Fruit fly (Drosophila melanogaster): ENCODE results near the gene Ada.

Gene Ada

DNA sequence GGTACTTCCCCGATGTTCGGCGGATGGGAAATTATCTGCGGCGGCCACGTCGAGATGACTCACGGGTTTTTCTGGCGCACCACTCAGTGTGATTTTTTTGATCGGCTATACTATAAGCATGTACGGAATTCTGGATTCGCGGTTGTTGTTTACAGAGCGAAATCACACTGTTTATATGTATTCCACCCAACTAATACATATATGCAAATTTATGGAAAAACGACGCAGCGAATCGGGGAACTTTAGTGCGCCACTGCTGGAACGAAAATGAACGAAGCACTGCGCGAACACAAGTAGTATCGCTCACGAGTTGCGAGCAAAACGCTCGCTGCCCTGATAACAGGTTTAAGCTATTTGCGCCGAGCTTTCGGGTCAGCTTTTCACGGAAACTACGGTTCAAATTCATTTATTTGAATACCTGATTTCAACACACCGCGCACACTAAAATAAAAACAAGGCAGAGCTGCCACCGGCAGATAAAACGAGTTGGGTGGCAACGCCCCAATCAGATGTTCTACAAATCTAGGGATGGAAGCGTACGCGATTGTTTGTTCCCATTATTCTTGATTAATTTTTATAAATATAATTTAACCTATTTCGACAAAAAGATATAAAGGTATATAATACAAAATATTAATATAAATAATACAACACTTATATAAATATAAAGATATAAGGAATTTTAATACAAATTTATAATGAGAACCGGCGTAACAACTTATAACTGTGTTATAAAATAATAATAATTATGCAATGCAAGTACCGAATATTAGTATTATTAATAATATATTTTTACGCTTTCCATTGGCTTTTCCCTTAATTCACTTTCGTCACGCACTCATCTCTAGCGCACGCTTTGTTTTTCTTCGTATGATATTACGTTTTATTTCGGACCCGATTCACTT lies 17.2 kb upstream of the Ada start, which contains the start of gene Rel:
Gene Rel (minus strand): TSS at position 417 of the 905 bp plus-strand sequence.
- TF ChIP-seq CG1233 (GFP tag; optimal IDR thresholded peaks at IDR 0.05) = peak; percentile 42
- peak; percentile 26 for TF ChIP-seq CG6654 (GFP tag; optimal IDR thresholded peaks at IDR 0.05)
- peak; percentile 2 for TF ChIP-seq CG2202 (tag; optimal IDR thresholded peaks at IDR 0.05)
- TF ChIP-seq C15 (GFP tag; IDR thresholded peaks at IDR 0.05) = no peak
- no peak for TF ChIP-seq Lim3 (GFP tag; IDR thresholded peaks at IDR 0.05)
- no peak for TF ChIP-seq Optix (GFP tag; IDR thresholded peaks at IDR 0.05)
- no peak for TF ChIP-seq bowl (GFP tag; IDR thresholded peaks at IDR 0.05)
- no peak for TF ChIP-seq chm (GFP tag; IDR thresholded peaks at IDR 0.05)
- TF ChIP-seq CG4404 (GFP tag; IDR thresholded peaks at IDR 0.05) = no peak
- TF ChIP-seq Fer1 (GFP tag; optimal IDR thresholded peaks at IDR 0.05) = peak; percentile 41
- TF ChIP-seq CG18262 (tag; optimal IDR thresholded peaks at IDR 0.05) = peak; percentile 88
- TF ChIP-seq Mes4 (GFP tag; optimal IDR thresholded peaks at IDR 0.05) = no peak
- no peak for TF ChIP-seq Aef1 (GFP tag; IDR thresholded peaks at IDR 0.05)
- no peak for TF ChIP-seq ken (GFP tag; IDR thresholded peaks at IDR 0.05)
- TF ChIP-seq repo (GFP tag; optimal IDR thresholded peaks at IDR 0.05) = no peak
- TF ChIP-seq ato (GFP tag; IDR thresholded peaks at IDR 0.05; ENCODE audit: partially characterized antibody) = no peak
- no peak for TF ChIP-seq chif (GFP tag; optimal IDR thresholded peaks at IDR 0.05)
- no peak for TF ChIP-seq CG17612 (GFP tag; IDR thresholded peaks at IDR 0.05)
- TF ChIP-seq CG2129 (GFP tag; IDR thresholded peaks at IDR 0.05; ENCODE audit: partially characterized antibody) = no peak
- no peak for TF ChIP-seq CG3838 (GFP tag; optimal IDR thresholded peaks at IDR 0.05)
- peak; percentile 28 for TF ChIP-seq CG8281 (tag; optimal IDR thresholded peaks at IDR 0.05)
- TF ChIP-seq Dll (GFP tag; IDR thresholded peaks at IDR 0.05; ENCODE audit: partially characterized antibody) = no peak
- no peak for TF ChIP-seq CG11695 (GFP tag; IDR thresholded peaks at IDR 0.05)
- no peak for TF ChIP-seq CG4730 (GFP tag; IDR thresholded peaks at IDR 0.05)
- TF ChIP-seq emc (GFP tag; optimal IDR thresholded peaks at IDR 0.05) = no peak
- TF ChIP-seq Ets65A (GFP tag) = peak; percentile 83
- peak; percentile 88 for TF ChIP-seq Dp (GFP tag; optimal IDR thresholded peaks at IDR 0.05)
- TF ChIP-seq kay (GFP tag; optimal IDR thresholded peaks at IDR 0.05) = peak; percentile 82
- TF ChIP-seq oc (tag; optimal IDR thresholded peaks at IDR 0.05) = peak; percentile 45
- TF ChIP-seq pb (GFP tag; optimal IDR thresholded peaks at IDR 0.05) = peak; percentile 34
- no peak for TF ChIP-seq MTF-1 (GFP tag; optimal IDR thresholded peaks at IDR 0.05; ENCODE audit: borderline replicate concordance)
- TF ChIP-seq CG31388 (GFP tag; optimal IDR thresholded peaks at IDR 0.05) = no peak
- TF ChIP-seq CG30020 (tag; optimal IDR thresholded peaks at IDR 0.05) = peak; percentile 69
- TF ChIP-seq hth (optimal IDR thresholded peaks at IDR 0.05) = no peak
- peak; percentile 62 for TF ChIP-seq CG30403 (GFP tag; optimal IDR thresholded peaks at IDR 0.05)
- no peak for TF ChIP-seq psq (GFP tag; optimal IDR thresholded peaks at IDR 0.05)
- no peak for TF ChIP-seq Hey (tag; optimal IDR thresholded peaks at IDR 0.05)
- 0 out of 2 replicates have a peak, but pooled peaks have one; percentile 44 for TF ChIP-seq CG6272 (GFP tag; IDR thresholded peaks at IDR 0.05)
- TF ChIP-seq CG1792 (GFP tag; optimal IDR thresholded peaks at IDR 0.05) = no peak
- no peak for TF ChIP-seq Asciz (GFP tag; optimal IDR thresholded peaks at IDR 0.05)
- peak; percentile 83 for TF ChIP-seq abd-A (tag; optimal IDR thresholded peaks at IDR 0.05)
- TF ChIP-seq CG14014 (GFP tag; IDR thresholded peaks at IDR 0.05) = no peak
- peak; percentile 70 for TF ChIP-seq CG18599 (GFP tag; optimal IDR thresholded peaks at IDR 0.05)
- TF ChIP-seq Chrac-16 (GFP tag; optimal IDR thresholded peaks at IDR 0.05) = peak; percentile 23
- peak; percentile 77 for TF ChIP-seq Sox102F (GFP tag; optimal IDR thresholded peaks at IDR 0.05)
- no peak for TF ChIP-seq Dip2 (GFP tag; IDR thresholded peaks at IDR 0.05)
- no peak for TF ChIP-seq cas (GFP tag; IDR thresholded peaks at IDR 0.05)
- no peak for TF ChIP-seq CG8359 (GFP tag; optimal IDR thresholded peaks at IDR 0.05; ENCODE audit: borderline replicate concordance)
- no peak for TF ChIP-seq Rx (GFP tag; IDR thresholded peaks at IDR 0.05)
- TF ChIP-seq Bgb (GFP tag; IDR thresholded peaks at IDR 0.05; ENCODE audit: partially characterized antibody) = no peak
